Fruit fly (Drosophila melanogaster) whole organism, pupa: ENCODE results near the gene CG11983.

ENCODE experiments used
- CG10348 ChIP-seq: fragments of 200-800 bp; sonication (Bioruptor generic); IDR thresholded peaks from 2 replicates; pipeline ENCODE4 v1.3.6; 2022; ENCODE audit warnings: missing biosample characterization, missing genetic modification characterization
- CG12605 ChIP-seq: fragments of 200-800 bp; sonication (Bioruptor generic); IDR thresholded peaks from 2 replicates; pipeline ENCODE4 v1.3.6; 2022; ENCODE audit warnings: missing biosample characterization, missing genetic modification characterization
- CG13204 ChIP-seq: fragments of 200-800 bp; sonication (Bioruptor generic); optimal IDR thresholded peaks from 2 replicates; lab custom pipeline; 2018; ENCODE audit warnings: missing biosample characterization, mild to moderate bottlenecking, missing genetic modification characterization, moderate library complexity
- CG14655 ChIP-seq: fragments of 200-800 bp; sonication (Bioruptor generic); optimal IDR thresholded peaks from 3 replicates; lab custom pipeline; 2017; ENCODE audit warnings: mild to moderate bottlenecking, missing biosample characterization, missing genetic modification reagents, missing genetic modification characterization
- CG15710 ChIP-seq: fragments of 200-800 bp; sonication (Bioruptor generic); optimal IDR thresholded peaks from 2 replicates; lab custom pipeline; 2018; ENCODE audit warnings: missing biosample characterization, mild to moderate bottlenecking, missing genetic modification characterization, moderate library complexity
- CG17806 ChIP-seq: fragments of 200-800 bp; sonication (Bioruptor generic); optimal IDR thresholded peaks from 2 replicates; lab custom pipeline; 2018; ENCODE audit warnings: missing biosample characterization, mild to moderate bottlenecking, missing genetic modification characterization, moderate library complexity
- CG32121 ChIP-seq: fragments of 200-800 bp; sonication (Bioruptor generic); IDR thresholded peaks from 2 replicates; pipeline ENCODE4 v1.3.6; 2022; ENCODE audit warnings: missing biosample characterization, missing genetic modification characterization
- CG34367 ChIP-seq: fragments of 200-800 bp; sonication (Bioruptor generic); optimal IDR thresholded peaks from 2 replicates; lab custom pipeline; 2018; ENCODE audit warnings: missing biosample characterization, mild to moderate bottlenecking, missing genetic modification characterization
- CG4496 ChIP-seq: fragments of 200-800 bp; sonication (Bioruptor generic); IDR thresholded peaks from 3 replicates; pipeline ENCODE4 v1.3.6; 2022; ENCODE audit warnings: missing biosample characterization, missing genetic modification characterization
- CG8159 ChIP-seq: fragments of 200-800 bp; sonication (Bioruptor generic); optimal IDR thresholded peaks from 3 replicates; lab custom pipeline; 2018; ENCODE audit warnings: missing biosample characterization, mild to moderate bottlenecking, missing genetic modification characterization, moderate library complexity
- CG8301 ChIP-seq: fragments of 200-800 bp; sonication (Bioruptor generic); optimal IDR thresholded peaks from 2 replicates; lab custom pipeline; 2018; ENCODE audit warnings: missing biosample characterization, mild to moderate bottlenecking, missing genetic modification characterization
- CG9948 ChIP-seq: fragments of 200-800 bp; sonication (Bioruptor generic); optimal IDR thresholded peaks from 2 replicates; lab custom pipeline; 2018; ENCODE audit warnings: missing biosample characterization, mild to moderate bottlenecking, missing genetic modification characterization, moderate library complexity
- D1 ChIP-seq: fragments of 200-800 bp; sonication (Bioruptor generic); optimal IDR thresholded peaks from 2 replicates; lab custom pipeline; 2018; ENCODE audit warnings: missing biosample characterization, mild to moderate bottlenecking, missing genetic modification characterization, moderate library complexity
- EcR ChIP-seq: fragments of 200-800 bp; sonication (Bioruptor generic); optimal IDR thresholded peaks from 3 replicates; lab custom pipeline; 2019; ENCODE audit warnings: missing biosample characterization, missing genetic modification characterization, mild to moderate bottlenecking, moderate library complexity, missing genetic modification reagents
- Ets98B ChIP-seq: fragments of 200-800 bp; sonication (Bioruptor generic); IDR thresholded peaks from 2 replicates; pipeline ENCODE4 v1.3.6; 2022; ENCODE audit warnings: missing biosample characterization, missing genetic modification characterization
- Pif1A ChIP-seq: fragments of 200-800 bp; sonication (Bioruptor generic); optimal IDR thresholded peaks from 3 replicates; lab custom pipeline; 2016; ENCODE audit warnings: missing biosample characterization, missing genetic modification characterization
- Pif1B ChIP-seq: fragments of 200-800 bp; sonication (Bioruptor generic); optimal IDR thresholded peaks from 3 replicates; lab custom pipeline; 2016; ENCODE audit warnings: missing biosample characterization, missing genetic modification characterization
- Snoo ChIP-seq: fragments of 200-800 bp; sonication (Bioruptor generic); optimal IDR thresholded peaks from 3 replicates; lab custom pipeline; 2017; ENCODE audit warnings: missing biosample characterization, mild to moderate bottlenecking, missing genetic modification characterization, inconsistent platforms
- fd96Ca ChIP-seq: fragments of 200-800 bp; sonication (Bioruptor generic); IDR thresholded peaks from 3 replicates; pipeline ENCODE4 v1.3.6; 2022; ENCODE audit warnings: missing biosample characterization, missing genetic modification characterization
- gl ChIP-seq: fragments of 200-800 bp; sonication (Bioruptor generic); optimal IDR thresholded peaks from 2 replicates; lab custom pipeline; 2018; ENCODE audit warnings: missing biosample characterization, mild to moderate bottlenecking, missing genetic modification characterization
- rn ChIP-seq: fragments of 200-800 bp; sonication (Bioruptor generic); IDR thresholded peaks from 2 replicates; pipeline ENCODE4 v1.3.6; 2022; ENCODE audit warnings: missing biosample characterization, missing genetic modification characterization

Gene CG11983

DNA sequence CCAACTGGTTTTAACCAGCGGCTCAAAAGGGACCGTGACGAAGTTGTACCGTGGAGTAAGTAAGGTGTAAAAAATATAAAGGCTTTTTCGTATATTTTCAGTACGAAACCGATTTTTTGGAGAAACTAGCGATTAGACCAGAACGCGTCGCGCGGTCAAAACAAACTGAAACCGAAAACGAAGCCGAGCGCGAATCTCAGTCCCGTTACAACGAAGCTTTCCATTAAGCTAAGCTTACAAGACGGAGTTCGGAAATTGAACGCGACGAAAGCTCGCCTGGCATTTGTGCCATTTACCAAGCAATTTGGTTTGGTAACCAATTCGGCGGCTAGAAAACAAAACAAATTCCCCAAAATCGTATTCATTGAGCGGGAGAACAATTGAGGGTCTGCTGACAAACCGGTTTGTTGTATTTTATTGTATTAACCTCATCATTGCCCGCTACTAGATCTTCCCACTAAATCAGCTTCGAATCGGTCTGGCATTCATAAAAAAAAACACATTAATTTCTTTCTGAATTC is 6.3 kb upstream of the CG11983 start:
- TF ChIP-seq Pif1A (no peak), gl (tag; lab: Kevin White, UChicago) (no peak), CG4496 (GFP tag; lab: Robert Waterston, UW) (0 out of 3 replicates have a peak, but pooled peaks have one; percentile 6), Ets98B (GFP tag; lab: Robert Waterston, UW) (no peak)

DNA sequence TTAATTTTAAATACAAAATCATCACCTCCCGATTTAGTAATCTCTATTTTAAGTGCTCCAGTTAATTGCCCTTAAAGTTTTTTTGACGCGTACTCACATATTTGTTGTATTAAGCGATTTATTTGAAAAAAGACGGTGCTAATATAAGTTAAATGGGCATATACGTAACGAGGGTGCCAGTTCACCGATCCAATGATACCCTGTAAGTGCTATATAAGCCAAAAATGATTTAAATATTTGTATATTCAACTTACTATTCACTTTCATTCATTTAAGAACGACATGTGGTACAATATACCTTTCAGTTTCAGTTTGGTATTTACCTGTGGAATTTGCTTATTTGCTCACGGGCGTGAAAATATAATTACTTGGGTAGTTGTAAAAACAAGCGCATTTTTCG is 5.6 kb upstream of the CG11983 start:
- TF ChIP-seq CG12605 (no peak), Ets98B (GFP tag; lab: Robert Waterston, UW) (no peak), CG34367 (tag; lab: Kevin White, UChicago) (no peak), CG32121 (GFP tag; lab: Robert Waterston, UW) (no peak), CG9948 (tag; lab: Kevin White, UChicago) (no peak), Snoo (tag; lab: Kevin White, UChicago) (no peak), CG4496 (GFP tag; lab: Robert Waterston, UW) (no peak), CG17806 (tag; lab: Kevin White, UChicago) (no peak), EcR (GFP tag; lab: Kevin White, UChicago) (no peak), D1 (tag; lab: Kevin White, UChicago) (no peak), CG10348 (no peak), CG8301 (tag; lab: Kevin White, UChicago) (no peak), Pif1B (GFP tag; lab: Kevin White, UChicago) (no peak), gl (tag; lab: Kevin White, UChicago) (no peak), CG15710 (tag; lab: Kevin White, UChicago) (no peak), CG14655 (no peak), fd96Ca (GFP tag; lab: Robert Waterston, UW) (no peak)

DNA sequence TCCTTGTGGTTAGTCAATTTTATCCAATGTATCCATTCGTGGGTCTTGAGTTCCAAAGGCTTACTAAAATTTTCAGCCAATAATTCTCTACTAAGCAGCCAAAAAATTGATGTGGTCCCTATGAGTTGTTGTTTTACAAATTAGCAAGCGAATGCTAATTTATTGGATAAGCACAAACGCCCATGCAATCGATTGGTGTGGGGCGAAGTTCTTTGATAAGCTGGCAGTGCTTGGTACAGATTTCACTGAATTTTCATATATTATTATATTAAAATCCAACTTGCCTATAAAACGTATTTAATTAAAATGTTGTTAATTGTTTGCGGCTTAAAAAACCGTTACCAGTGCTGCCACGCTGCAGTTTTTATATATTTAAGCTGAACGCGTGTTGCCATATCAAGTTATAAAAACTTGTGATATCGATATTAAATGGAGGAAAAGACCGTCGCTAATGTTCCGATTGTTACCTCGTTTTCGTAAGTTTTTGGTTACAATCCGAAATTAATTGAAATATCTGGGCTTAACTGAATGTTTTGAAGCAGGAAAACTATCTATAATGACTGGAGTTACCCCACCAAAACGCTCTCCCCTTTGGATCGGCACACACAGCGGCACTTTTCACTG is 4.4 kb upstream of the CG11983 start, which contains the start of the genes CG31100 and CG11980:
CG31100 (minus strand) TSS at position 51 of the 624 bp plus-strand sequence.
CG11980 (plus strand) TSS at position 418 of the 624 bp plus-strand sequence.
- no peak for TF ChIP-seq Ets98B (GFP tag; lab: Robert Waterston, UW)
- no peak for TF ChIP-seq CG32121 (GFP tag; lab: Robert Waterston, UW)
- TF ChIP-seq Snoo (tag; lab: Kevin White, UChicago), result no peak
- TF ChIP-seq CG13204 (GFP tag; lab: Kevin White, UChicago), result no peak

DNA sequence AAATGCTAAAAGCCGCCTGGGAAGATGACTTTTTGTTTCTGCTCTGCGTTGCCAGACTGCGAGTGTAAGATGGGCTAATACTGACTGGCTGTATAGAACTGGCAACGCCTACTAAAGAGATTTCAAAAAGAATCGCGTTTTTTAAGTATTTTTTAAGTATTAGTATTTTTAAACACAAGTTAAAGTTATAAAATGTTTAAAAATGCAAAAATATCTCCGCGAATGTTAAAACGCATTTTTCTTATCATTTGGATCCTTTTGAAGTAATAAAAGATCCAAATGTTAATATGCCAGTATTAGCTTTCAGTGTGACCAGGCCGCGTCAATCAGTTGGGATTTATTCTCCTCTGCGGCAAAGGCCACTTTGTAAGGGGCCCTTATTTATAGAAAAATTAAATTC is 2.0 kb upstream of the CG11983 start, which contains the start of the genes Prosbeta3 and Iru:
Prosbeta3 (minus strand) TSS at position 98 of the 400 bp plus-strand sequence.
Iru (plus strand) TSS at position 328 of the 400 bp plus-strand sequence.
- no peak for TF ChIP-seq fd96Ca (GFP tag; lab: Robert Waterston, UW)
- TF ChIP-seq D1 (tag; lab: Kevin White, UChicago), result no peak
- no peak for TF ChIP-seq Pif1A
- TF ChIP-seq CG4496 (GFP tag; lab: Robert Waterston, UW), result 0 out of 3 replicates have a peak, but pooled peaks have one; percentile 7
- TF ChIP-seq CG13204 (GFP tag; lab: Kevin White, UChicago), result no peak
- TF ChIP-seq CG34367 (tag; lab: Kevin White, UChicago), result no peak
- no peak for TF ChIP-seq gl (tag; lab: Kevin White, UChicago)

DNA sequence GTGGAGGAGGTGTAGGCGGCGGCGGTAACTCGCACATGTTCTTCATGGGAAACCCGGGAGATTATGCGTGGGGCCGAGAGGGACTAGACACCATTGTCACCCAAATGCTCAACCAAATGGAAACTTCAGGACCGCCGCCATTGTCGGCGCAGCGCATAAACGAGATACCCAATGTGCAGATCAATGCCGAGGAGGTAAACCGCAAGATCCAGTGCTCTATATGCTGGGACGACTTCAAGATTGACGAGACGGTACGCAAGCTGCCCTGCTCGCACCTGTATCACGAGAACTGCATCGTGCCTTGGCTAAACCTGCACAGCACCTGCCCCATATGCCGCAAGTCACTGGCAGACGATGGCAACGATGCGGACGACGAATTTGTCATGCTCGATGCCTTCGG is 863 bp upstream of the CG11983 start:
- no peak for TF ChIP-seq CG8159 (tag; lab: Kevin White, UChicago)
- TF ChIP-seq D1 (tag; lab: Kevin White, UChicago), result no peak
- TF ChIP-seq CG12605, result no peak
- no peak for TF ChIP-seq CG34367 (tag; lab: Kevin White, UChicago)
- no peak for TF ChIP-seq CG13204 (GFP tag; lab: Kevin White, UChicago)
- no peak for TF ChIP-seq CG9948 (tag; lab: Kevin White, UChicago)
- no peak for TF ChIP-seq CG17806 (tag; lab: Kevin White, UChicago)
- no peak for TF ChIP-seq Ets98B (GFP tag; lab: Robert Waterston, UW)
- TF ChIP-seq CG10348, result no peak
- TF ChIP-seq CG32121 (GFP tag; lab: Robert Waterston, UW), result no peak
- no peak for TF ChIP-seq CG4496 (GFP tag; lab: Robert Waterston, UW)

DNA sequence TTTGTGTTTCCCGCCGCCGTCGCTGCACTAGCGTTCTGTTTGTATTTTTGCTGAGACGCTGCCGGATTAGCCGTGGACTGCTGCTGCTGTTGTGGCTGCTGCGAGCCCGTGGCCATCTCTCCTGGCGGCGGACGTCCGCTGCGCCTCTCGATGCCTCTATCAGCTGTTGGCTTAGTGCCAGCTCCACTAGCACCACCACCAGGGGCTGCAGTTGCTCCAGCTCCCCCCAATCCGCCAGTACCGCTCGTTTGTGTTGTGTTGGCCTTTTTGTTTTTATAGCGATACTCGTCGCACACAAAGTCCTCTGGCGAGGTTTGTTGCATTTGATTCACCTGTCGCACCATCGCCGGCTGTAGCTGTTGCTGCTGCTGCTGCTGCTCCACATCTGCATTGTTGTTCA is 2.6 kb downstream of the CG11983 start:
- TF ChIP-seq CG17806 (tag; lab: Kevin White, UChicago) (no peak), CG9948 (tag; lab: Kevin White, UChicago) (no peak), CG14655 (no peak), CG4496 (GFP tag; lab: Robert Waterston, UW) (peak; percentile 34; the same call in 1 of the 3 replicates), CG10348 (no peak), gl (tag; lab: Kevin White, UChicago) (no peak), D1 (tag; lab: Kevin White, UChicago) (no peak), CG12605 (no peak), Ets98B (GFP tag; lab: Robert Waterston, UW) (peak; percentile 48; the same call in 1 of the 2 replicates), Snoo (tag; lab: Kevin White, UChicago) (no peak), CG8301 (tag; lab: Kevin White, UChicago) (no peak), fd96Ca (GFP tag; lab: Robert Waterston, UW) (peak; percentile 60; the same call in 2 of the 3 replicates), Pif1A (no peak), Pif1B (GFP tag; lab: Kevin White, UChicago) (no peak), CG32121 (GFP tag; lab: Robert Waterston, UW) (peak; percentile 89), CG13204 (GFP tag; lab: Kevin White, UChicago) (no peak), EcR (GFP tag; lab: Kevin White, UChicago) (no peak), rn (GFP tag; lab: Robert Waterston, UW) (no peak), CG15710 (tag; lab: Kevin White, UChicago) (no peak), CG8159 (tag; lab: Kevin White, UChicago) (no peak), CG34367 (tag; lab: Kevin White, UChicago) (no peak)
